Fruit fly (Drosophila melanogaster): ENCODE data around the gene hale.

hale gene

dm6 chr3L:19981385-19981784 lies 4.3 kb downstream of the hale start, which contains the start of gene CG17732:
CG17732 (plus strand) TSS chr3L:19981685.
- TF ChIP-seq noc (tag; optimal IDR thresholded peaks at IDR 0.05): no peak

dm6 chr3L:19979592-19979991 lies 6.1 kb downstream of the hale start, which contains the start of gene CG14182:
CG14182 (minus strand) TSS chr3L:19979812.
- no peak for TF ChIP-seq noc (tag; optimal IDR thresholded peaks at IDR 0.05)

dm6 chr3L:19978088-19978487 lies 7.6 kb downstream of the hale start:
- TF ChIP-seq noc (tag; optimal IDR thresholded peaks at IDR 0.05): no peak

- no peak for TF ChIP-seq noc (tag; optimal IDR thresholded peaks at IDR 0.05)
These were observed 16.7 kb downstream of the hale start for dm6 chr3L:19968725-19969598.

- no peak for TF ChIP-seq noc (tag; optimal IDR thresholded peaks at IDR 0.05)
These were observed 23.9 kb downstream of the hale start for dm6 chr3L:19961805-19962204.

- TF ChIP-seq noc (tag; optimal IDR thresholded peaks at IDR 0.05): no peak
These were observed 30.0 kb downstream of the hale start, which contains the start of gene CG42263 for dm6 chr3L:19955699-19956098. CG42263 (minus strand) TSS chr3L:19955799.

- no peak for TF ChIP-seq noc (tag; optimal IDR thresholded peaks at IDR 0.05)
These were observed 31.2 kb downstream of the hale start, which contains the start of gene CG42654 for dm6 chr3L:19954426-19954825. CG42654 (minus strand) TSS chr3L:19954526.

dm6 chr3L:19953612-19954011 lies 32.1 kb downstream of the hale start, which contains the start of gene CG42655:
CG42655 (minus strand) TSS chr3L:19953712.
- no peak for TF ChIP-seq noc (tag; optimal IDR thresholded peaks at IDR 0.05)

- TF ChIP-seq noc (tag; optimal IDR thresholded peaks at IDR 0.05): no peak
These were observed 33.0 kb downstream of the hale start, which contains the start of gene CG33710 for dm6 chr3L:19952690-19953089. CG33710 (minus strand) TSS chr3L:19952790.

- no peak for TF ChIP-seq noc (tag; optimal IDR thresholded peaks at IDR 0.05)
These were observed 33.8 kb downstream of the hale start, which contains the start of gene CG34258 for dm6 chr3L:19951868-19952267. CG34258 (minus strand) TSS chr3L:19951968.

- no peak for TF ChIP-seq noc (tag; optimal IDR thresholded peaks at IDR 0.05)
These were observed 34.6 kb downstream of the hale start, which contains the start of gene CG32219 for dm6 chr3L:19951035-19951434. CG32219 (minus strand) TSS chr3L:19951135.

- TF ChIP-seq noc (tag; optimal IDR thresholded peaks at IDR 0.05): no peak
These were observed 40.2 kb downstream of the hale start for dm6 chr3L:19945469-19945868.

dm6 chr3L:19941162-19941561 lies 44.5 kb downstream of the hale start:
- peak; percentile 37 for TF ChIP-seq noc (tag; optimal IDR thresholded peaks at IDR 0.05)

dm6 chr3L:19940349-19940748 lies 45.3 kb downstream of the hale start:
- no peak for TF ChIP-seq noc (tag; optimal IDR thresholded peaks at IDR 0.05)

dm6 chr3L:19939024-19939423 lies 46.6 kb downstream of the hale start, which contains the start of gene Ac76E:
Ac76E (plus strand) TSS chr3L:19939287.
- TF ChIP-seq noc (tag; optimal IDR thresholded peaks at IDR 0.05): peak; percentile 20

Data from whole organism, larva.